Fruit fly (Drosophila melanogaster) S2 (cell line): ENCODE data around the gene pHCl-2.

Source experiments
- CG8478 ChIP-seq: fragments of >200 bp; optimal IDR thresholded peaks from 2 replicates; lab custom pipeline; 2018
- CTCF ChIP-seq, 2 experiments: fragments of >200 bp; optimal IDR thresholded peaks; 2 replicates each; lab custom pipeline; 2018

DNA sequence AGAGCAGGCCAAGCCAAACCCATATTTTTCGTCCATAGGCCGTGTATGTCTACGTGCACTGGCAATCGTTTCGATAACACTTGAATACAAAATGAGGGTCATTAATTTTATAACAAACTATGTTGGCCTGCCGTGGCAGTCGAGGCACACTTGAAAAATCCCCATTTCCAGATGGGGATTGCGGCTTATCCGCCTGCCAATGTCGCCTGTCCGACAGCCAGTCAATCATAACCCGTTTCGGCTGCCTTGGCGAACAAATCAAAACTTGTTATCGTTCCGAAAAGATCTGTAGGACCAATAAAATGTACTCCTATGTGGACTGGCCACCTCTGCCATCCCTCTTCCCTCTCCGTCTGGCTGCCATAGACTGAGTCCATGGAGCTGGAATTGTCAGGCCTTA lies 19.3 kb upstream of the pHCl-2 start:
- no peak for TF ChIP-seq CTCF (optimal IDR thresholded peaks at IDR 0.05; lab: Kevin White, UChicago)
- TF ChIP-seq CG8478, result no peak
